Worm (Caenorhabditis elegans) whole organism, L4 larva: ENCODE data around the gene H39E20.1.
"Not testable (repeated sequence)": the region's sequence is repeated elsewhere in the genome, so short reads cannot be mapped to it uniquely, and the experiment has no call there.

Source experiments
- D1046.2 ChIP-seq: fragments of 200-800 bp; sonication (Bioruptor generic); IDR thresholded peaks from 2 replicates; pipeline ENCODE4 v1.3.6; 2022; ENCODE audit warnings: missing genetic modification characterization, missing compliant biosample characterization
- F44E2.7 ChIP-seq: fragments of 200-800 bp; sonication (Bioruptor generic); IDR thresholded peaks from 2 replicates; pipeline ENCODE4 v2.1.2; 2022; ENCODE audit warnings: missing genetic modification characterization, missing compliant biosample characterization
- aly-2 ChIP-seq: sonication (generic microtip); optimal IDR thresholded peaks from 2 replicates; lab custom pipeline; 2018; ENCODE audit warnings: missing biosample characterization, missing genetic modification characterization
- arid-1 ChIP-seq: fragments of 200-800 bp; sonication (Bioruptor generic); conservative IDR thresholded peaks from 2 replicates; pipeline ENCODE4 v1.3.6; 2022; ENCODE audit warnings: missing genetic modification reagents, missing genetic modification characterization, missing compliant biosample characterization
- fkh-10 ChIP-seq: fragments of 150-350 bp; optimal IDR thresholded peaks from 2 replicates; lab custom pipeline; 2014; ENCODE audit warnings: missing biosample characterization, missing genetic modification reagents, missing genetic modification characterization
- hif-1 ChIP-seq, 2 experiments: sonication (generic microtip); optimal IDR thresholded peaks; 2 replicates each; lab custom pipeline; 2016 to 2017; ENCODE audit warnings: missing compliant biosample characterization in 2 of 2, missing genetic modification characterization in 2 of 2, missing genetic modification reagents in 2 of 2, missing genotype in 2 of 2, mild to moderate bottlenecking in 1 of 2
- jun-1 ChIP-seq: fragments of 150-350 bp; optimal IDR thresholded peaks from 2 replicates; lab custom pipeline; 2014; ENCODE audit warnings: missing biosample characterization, missing genetic modification reagents, missing genetic modification characterization
- lin-29 ChIP-seq: fragments of 200-800 bp; sonication (Bioruptor generic); IDR thresholded peaks from 2 replicates; pipeline ENCODE4 v1.3.6; 2022; ENCODE audit warnings: missing genetic modification reagents, missing genetic modification characterization, missing compliant biosample characterization
- mdl-1 ChIP-seq, 2 experiments: fragments of 150-350 bp in 1 of 2; sonication (generic microtip) in 1 of 2; optimal IDR thresholded peaks; 2 replicates each; lab custom pipeline; 2014 to 2017; ENCODE audit warnings: missing biosample characterization in 2 of 2, missing genetic modification characterization in 2 of 2
- nhr-237 ChIP-seq: sonication (generic microtip); optimal IDR thresholded peaks from 2 replicates; lab custom pipeline; 2017; ENCODE audit warnings: missing biosample characterization, missing genetic modification characterization
- nhr-28 ChIP-seq: fragments of 150-350 bp; optimal IDR thresholded peaks from 2 replicates; lab custom pipeline; 2014; ENCODE audit warnings: missing biosample characterization, missing genetic modification characterization
- unc-62 ChIP-seq, 3 experiments: fragments of 150-350 bp in 1 of 3; sonication (generic microtip); optimal IDR thresholded peaks in 2 of 3; peaks in 1 of 3; 1 replicate in 1 of 3; 2 replicates in 2 of 3; lab custom pipeline; 2014 to 2017; ENCODE audit warnings: missing biosample characterization in 3 of 3, missing genetic modification characterization in 3 of 3, missing genetic modification reagents in 3 of 3, missing genotype in 1 of 3
- zip-2 ChIP-seq: fragments of 150-350 bp; optimal IDR thresholded peaks from 2 replicates; lab custom pipeline; 2014; ENCODE audit warnings: missing biosample characterization, missing genetic modification characterization
- ztf-11 ChIP-seq: fragments of 150-350 bp; optimal IDR thresholded peaks from 2 replicates; lab custom pipeline; 2014; ENCODE audit warnings: missing biosample characterization, missing genetic modification characterization

DNA sequence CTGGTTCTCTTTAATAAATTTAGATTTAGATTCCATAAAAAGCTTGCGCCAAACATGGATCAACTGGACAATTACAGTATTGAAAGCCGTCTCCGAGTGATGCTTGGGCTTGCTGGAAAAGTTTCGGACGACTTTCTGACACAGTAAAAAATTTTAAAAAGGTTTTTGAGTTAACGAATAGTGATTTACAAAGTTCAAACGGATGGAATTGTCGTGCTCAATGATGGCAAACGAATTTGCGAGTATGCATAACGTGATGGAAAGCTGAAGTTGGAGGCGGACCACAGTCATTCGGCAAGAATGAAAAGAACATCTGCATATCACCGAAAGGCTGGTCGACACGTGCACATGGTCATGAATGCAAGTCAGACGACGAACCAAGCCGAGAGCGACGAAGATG lies 6.6 kb upstream of the H39E20.1 start, which contains the start of gene ZK402.1:
- not testable (repeated sequence) for TF ChIP-seq mdl-1 (tag; optimal IDR thresholded peaks at IDR 0.05; lab: Kevin White, UChicago); zip-2 (tag; lab: Kevin White, UChicago); lin-29 (GFP tag; lab: Robert Waterston, UW); F44E2.7; unc-62 (GFP tag; optimal IDR thresholded peaks at IDR 0.05 in 1 of 2; lab: Kevin White, UChicago); unc-62 (tag; optimal IDR thresholded peaks at IDR 0.05; lab: Kevin White, UChicago); ztf-11 (tag; lab: Kevin White, UChicago); hif-1 (tag; optimal IDR thresholded peaks at IDR 0.05; lab: Kevin White, UChicago); nhr-237 (tag; lab: Kevin White, UChicago); jun-1; aly-2 (tag; lab: Kevin White, UChicago); fkh-10 (GFP tag; lab: Kevin White, UChicago); D1046.2 (GFP tag; lab: Robert Waterston, UW); nhr-28 (tag; lab: Kevin White, UChicago); arid-1 (GFP tag; lab: Robert Waterston, UW)
